Worm (Caenorhabditis elegans) whole organism, dauer: Measurements from ENCODE around the gene srz-97.

Source experiments
- unc-62 ChIP-seq: sonication (generic microtip); optimal IDR thresholded peaks from 2 replicates; lab custom pipeline; 2017; ENCODE audit warnings: missing biosample characterization, missing genetic modification reagents, missing genetic modification characterization

srz-97 gene

DNA sequence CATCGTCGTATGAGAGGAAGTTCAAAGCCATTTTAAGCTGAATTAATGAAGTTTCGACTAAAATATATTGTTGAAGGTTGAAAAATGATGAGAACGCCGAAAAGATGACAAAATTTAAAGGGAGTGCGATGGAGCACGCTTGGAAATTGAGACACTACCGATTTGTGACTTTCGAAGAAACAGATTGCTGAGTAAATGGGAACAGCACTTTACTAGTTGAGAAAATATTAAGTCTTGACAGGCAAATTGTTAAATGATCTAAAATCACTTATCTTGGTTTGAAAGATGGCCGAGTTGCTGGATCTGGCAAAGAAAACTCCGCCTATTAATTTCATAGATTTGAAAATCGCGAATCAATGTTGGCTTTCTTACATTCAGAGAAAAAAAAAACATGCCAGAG is 44.8 kb downstream of the srz-97 start, which contains the start of gene rpoa-12:
Gene rpoa-12, minus strand, starts transcription at position 37 of the 400 bp plus-strand sequence.
- TF ChIP-seq unc-62 (GFP tag; lab: Kevin White, UChicago) = no peak

DNA sequence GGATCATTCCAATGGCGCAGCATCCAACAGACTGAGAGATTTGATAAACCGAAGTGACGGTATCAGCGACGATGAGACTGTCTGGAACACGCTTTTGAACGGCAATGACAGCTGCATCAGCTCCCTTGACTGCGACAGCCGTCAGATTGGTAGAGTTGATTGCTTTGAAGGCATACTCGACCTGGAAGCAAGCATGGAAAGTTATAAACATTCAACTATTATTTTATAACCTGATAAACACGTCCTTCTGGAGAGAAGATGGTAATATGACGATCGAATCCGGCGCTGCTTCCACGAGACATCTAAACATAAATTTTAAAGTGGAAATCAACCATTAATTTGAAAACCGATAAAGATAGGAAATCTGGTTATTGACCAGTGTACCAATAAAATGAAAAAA is 45.7 kb downstream of the srz-97 start, which contains the start of gene pas-1:
Gene pas-1, minus strand, starts transcription at position 302 of the 400 bp plus-strand sequence.
- TF ChIP-seq unc-62 (GFP tag; lab: Kevin White, UChicago) = no peak

DNA sequence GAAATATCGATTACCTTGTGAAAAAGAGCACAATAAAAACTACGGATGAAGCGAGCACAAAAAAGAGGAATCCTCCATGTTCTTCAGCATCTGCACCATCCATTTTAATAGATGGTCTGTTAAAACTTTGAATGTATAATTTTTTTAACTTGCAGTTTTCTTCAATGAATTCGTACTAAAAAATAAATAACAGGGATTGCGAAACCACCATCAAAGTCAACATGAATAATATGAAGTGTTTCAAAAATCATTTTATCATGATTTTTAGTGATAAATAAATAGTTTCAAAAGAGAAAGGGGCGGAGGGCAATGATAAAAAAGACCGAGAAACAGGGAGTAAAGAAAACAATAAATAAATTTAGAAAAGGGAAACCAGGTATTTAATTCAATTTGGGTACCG is 46.7 kb downstream of the srz-97 start, which contains the start of gene dhs-22:
Gene dhs-22, minus strand, starts transcription at position 116 of the 400 bp plus-strand sequence.
- TF ChIP-seq unc-62 (GFP tag; lab: Kevin White, UChicago) = no peak

DNA sequence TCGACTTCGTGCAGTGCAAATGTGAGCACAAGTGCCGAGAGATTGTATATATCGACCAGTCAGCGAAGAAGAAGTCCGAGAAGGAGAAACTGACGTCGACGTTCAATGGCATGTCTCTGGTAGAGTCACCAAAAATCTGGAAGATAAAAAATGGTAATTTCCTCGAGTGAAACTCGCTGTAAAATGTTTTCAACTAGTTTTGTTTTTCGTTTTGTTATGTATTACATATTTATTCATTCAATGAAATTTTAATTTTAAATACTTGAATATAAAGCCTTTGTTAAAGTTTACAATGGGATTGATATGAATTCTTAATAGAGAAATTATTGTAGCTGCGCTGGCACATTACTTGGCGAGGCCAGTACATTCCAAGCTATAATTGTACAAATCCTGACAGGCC is 48.2 kb downstream of the srz-97 start:
- no peak for TF ChIP-seq unc-62 (GFP tag; lab: Kevin White, UChicago)

DNA sequence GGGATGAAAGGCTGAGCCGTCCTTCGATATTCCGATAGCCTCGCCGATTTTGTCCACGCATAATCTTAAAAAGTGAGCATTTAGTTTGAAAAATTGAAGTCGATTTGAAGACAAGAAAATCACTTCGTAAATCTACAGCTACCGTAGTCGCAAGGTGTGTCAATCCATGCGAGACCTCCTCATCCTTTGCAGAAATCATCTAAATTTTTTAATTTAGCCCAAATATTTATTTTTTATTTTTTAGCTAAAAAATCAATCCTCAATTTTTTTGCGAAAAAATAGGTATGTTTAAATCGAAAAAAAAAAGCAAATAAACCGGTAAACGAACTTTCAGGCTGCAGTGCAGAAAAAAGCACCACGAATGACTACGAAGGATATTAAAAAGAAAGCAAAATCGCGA is 50.3 kb downstream of the srz-97 start, which contains the start of the genes nxf-2 and set-31:
Gene nxf-2, minus strand, starts transcription at position 101 of the 400 bp plus-strand sequence.
Gene set-31, plus strand, starts transcription at position 169 of the 400 bp plus-strand sequence.
- TF ChIP-seq unc-62 (GFP tag; lab: Kevin White, UChicago) = no peak

DNA sequence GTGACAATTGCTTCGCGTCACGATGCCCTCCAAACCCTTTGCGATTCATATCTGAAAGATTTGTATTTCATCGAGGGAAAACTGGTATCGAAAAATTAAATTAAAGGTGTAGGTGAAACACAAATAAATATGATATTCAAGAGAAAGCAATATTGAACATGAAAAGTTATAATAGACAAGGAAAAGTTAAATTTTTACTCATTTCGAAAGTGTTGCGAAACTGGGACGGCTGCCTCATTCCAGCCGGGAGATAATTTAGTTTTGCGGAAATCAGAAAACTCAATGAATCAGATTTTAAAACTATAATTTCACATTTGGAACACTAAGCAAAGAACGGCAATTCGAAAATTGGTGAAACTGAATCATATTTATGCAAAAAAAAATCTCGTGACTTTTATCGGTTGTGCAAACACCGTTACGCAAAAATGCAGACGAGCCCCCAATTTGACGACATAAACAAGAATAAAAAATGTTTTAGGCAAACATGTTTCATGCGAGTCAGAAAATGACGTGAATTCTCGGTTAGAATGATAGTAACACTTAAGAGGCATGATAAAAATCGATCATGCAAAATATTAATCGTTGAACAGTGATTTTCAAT is 53.0 kb downstream of the srz-97 start, which contains the start of the genes nxf-1 and C15H11.11:
Gene nxf-1, minus strand, starts transcription at position 51 of the 601 bp plus-strand sequence.
Gene C15H11.11, plus strand, starts transcription at position 536 of the 601 bp plus-strand sequence.
- TF ChIP-seq unc-62 (GFP tag; lab: Kevin White, UChicago) = no peak

DNA sequence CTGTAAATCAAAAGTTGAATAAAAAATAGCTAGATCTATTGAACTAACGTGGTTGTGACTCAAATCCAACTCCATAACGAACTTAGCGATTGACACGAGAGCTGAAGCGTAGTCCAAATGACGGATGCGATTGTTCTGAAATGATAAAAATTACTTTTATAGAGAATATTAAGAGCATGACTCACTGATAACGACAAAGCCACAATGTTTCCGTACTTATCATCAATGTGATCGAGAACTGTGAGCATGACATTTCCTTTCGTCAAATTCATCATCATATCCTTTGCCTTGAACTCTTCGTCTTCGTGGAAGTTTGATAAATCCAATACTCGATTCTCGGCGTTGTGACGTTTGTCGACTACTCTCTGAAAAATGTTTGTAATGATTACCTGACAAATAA is 54.0 kb downstream of the srz-97 start:
- TF ChIP-seq unc-62 (GFP tag; lab: Kevin White, UChicago) = no peak
